Fruit fly (Drosophila melanogaster): Measurements from ENCODE around the gene CG17350.

Gene CG17350

DNA sequence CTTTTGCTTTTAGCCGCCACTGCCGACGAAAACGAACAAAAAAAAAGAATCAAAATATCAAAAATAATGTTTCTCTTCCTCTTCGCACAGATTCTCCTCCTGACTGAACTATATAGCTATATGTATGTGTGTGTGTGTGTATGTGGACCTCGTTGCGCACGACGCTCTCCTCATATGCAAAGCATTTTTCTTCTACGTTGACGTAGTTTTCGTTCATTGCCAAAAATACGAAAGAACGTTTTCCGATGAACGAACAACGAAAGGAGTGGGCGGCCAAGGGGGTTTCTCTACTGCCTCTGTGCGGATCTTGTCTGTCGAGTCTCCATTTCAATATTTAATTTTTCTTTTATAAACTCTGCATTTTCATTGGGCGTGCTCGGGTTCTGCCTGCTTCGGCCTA lies 24.1 kb downstream of the CG17350 start:
- TF ChIP-seq chinmo (GFP tag; IDR thresholded peaks at IDR 0.05; ENCODE audit: partially characterized antibody) (0 out of 4 replicates have a peak, but pooled peaks have one; percentile 29), CG11696 (GFP tag; IDR thresholded peaks at IDR 0.05) (no peak), HLHmδ (GFP tag; optimal IDR thresholded peaks at IDR 0.05) (no peak), CG11247 (GFP tag; IDR thresholded peaks at IDR 0.05) (no peak), abd-A (tag; optimal IDR thresholded peaks at IDR 0.05) (peak; percentile 4), CG11723 (GFP tag; optimal IDR thresholded peaks at IDR 0.05) (no peak), CG12769 (tag; optimal IDR thresholded peaks at IDR 0.05) (peak; percentile 17), CG10543 (GFP tag; optimal IDR thresholded peaks at IDR 0.05) (peak; percentile 74), Deaf1 (tag; optimal IDR thresholded peaks at IDR 0.05) (peak; percentile 68), crol (GFP tag; IDR thresholded peaks at IDR 0.05) (peak; percentile 42), hbn (GFP tag; IDR thresholded peaks at IDR 0.05; ENCODE audit: partially characterized antibody) (no peak), MTF-1 (GFP tag; optimal IDR thresholded peaks at IDR 0.05; ENCODE audit: borderline replicate concordance) (peak; percentile 93), vnd (GFP tag; IDR thresholded peaks at IDR 0.05; ENCODE audit: partially characterized antibody) (no peak), sr (GFP tag; IDR thresholded peaks at IDR 0.05) (peak; percentile 86), lab (GFP tag; optimal IDR thresholded peaks at IDR 0.05) (no peak), sd (tag; optimal IDR thresholded peaks at IDR 0.05) (peak; percentile 35), cg (GFP tag; optimal IDR thresholded peaks at IDR 0.05) (peak; percentile 4)

DNA sequence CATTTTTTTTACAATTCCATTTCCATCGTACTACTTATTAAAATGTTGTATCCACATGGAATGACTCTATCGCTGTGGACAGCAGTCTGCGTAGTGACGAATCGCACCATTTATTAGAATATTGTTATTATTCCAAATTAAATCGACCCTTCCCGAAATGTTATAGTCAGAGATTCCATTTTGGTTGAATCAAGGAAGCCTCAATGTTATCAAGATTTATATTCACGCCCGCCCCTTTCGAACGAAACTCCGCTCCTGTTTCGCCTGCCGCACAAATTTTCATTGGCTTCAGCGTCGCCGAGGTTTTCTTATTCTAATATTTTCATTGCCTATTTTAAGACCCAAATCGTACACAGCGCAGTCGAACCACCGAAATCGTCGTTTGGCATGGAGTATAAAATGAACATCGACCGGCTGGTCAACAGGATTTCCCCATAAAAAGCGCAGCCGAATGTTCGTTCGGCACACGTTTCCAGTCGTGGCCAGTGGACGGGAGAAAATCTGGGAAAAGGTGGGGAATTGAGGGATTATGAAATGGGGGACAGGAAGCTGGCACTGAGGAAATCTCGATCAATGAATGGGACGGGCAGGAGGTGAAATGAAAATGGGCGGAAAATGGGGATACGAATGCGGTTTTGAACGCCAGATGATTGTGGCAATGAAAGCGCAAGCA lies 25.1 kb downstream of the CG17350 start:
- peak; percentile 40 for TF ChIP-seq CG32532 (GFP tag; IDR thresholded peaks at IDR 0.05)
- TF ChIP-seq Meics (GFP tag; optimal IDR thresholded peaks at IDR 0.05): peak; percentile 14
- no peak for TF ChIP-seq her (GFP tag; optimal IDR thresholded peaks at IDR 0.05)
- TF ChIP-seq CG12769 (tag; optimal IDR thresholded peaks at IDR 0.05): peak; percentile 84
- no peak for TF ChIP-seq Scr (GFP tag; IDR thresholded peaks at IDR 0.05; ENCODE audit: partially characterized antibody)
- no peak for TF ChIP-seq Bgb (GFP tag; IDR thresholded peaks at IDR 0.05; ENCODE audit: partially characterized antibody)
- no peak for TF ChIP-seq lov (optimal IDR thresholded peaks at IDR 0.05)
- TF ChIP-seq lov (GFP tag; IDR thresholded peaks at IDR 0.05): no peak
- no peak for TF ChIP-seq CG1602 (GFP tag; optimal IDR thresholded peaks at IDR 0.05)
- no peak for TF ChIP-seq CG7556 (GFP tag; optimal IDR thresholded peaks at IDR 0.05)
- no peak for TF ChIP-seq lilli (GFP tag; optimal IDR thresholded peaks at IDR 0.05)
- TF ChIP-seq CHES-1-like (GFP tag; optimal IDR thresholded peaks at IDR 0.05): no peak
- TF ChIP-seq HLH3B (GFP tag; IDR thresholded peaks at IDR 0.05): 0 out of 2 replicates have a peak, but pooled peaks have one; percentile 9
- peak; percentile 16; the same call in 1 of the 2 replicates for TF ChIP-seq CG6689 (GFP tag; IDR thresholded peaks at IDR 0.05)
- TF ChIP-seq odd (GFP tag; optimal IDR thresholded peaks at IDR 0.05): no peak
- 0 out of 4 replicates have a peak, but pooled peaks have one; percentile 29 for TF ChIP-seq chinmo (GFP tag; IDR thresholded peaks at IDR 0.05; ENCODE audit: partially characterized antibody)
- no peak for TF ChIP-seq CG10959 (GFP tag; IDR thresholded peaks at IDR 0.05)
- peak; percentile 34; the same call in 1 of the 3 replicates for TF ChIP-seq CG17361 (GFP tag; IDR thresholded peaks at IDR 0.05)
- peak; percentile 24; the same call in 1 of the 2 replicates for TF ChIP-seq CG14441 (GFP tag; IDR thresholded peaks at IDR 0.05)
- TF ChIP-seq prd (optimal IDR thresholded peaks at IDR 0.05): no peak
- TF ChIP-seq prd (GFP tag; IDR thresholded peaks at IDR 0.05): peak; percentile 60
- no peak for TF ChIP-seq kni (GFP tag; optimal IDR thresholded peaks at IDR 0.05)
- no peak for TF ChIP-seq CG13775 (GFP tag; optimal IDR thresholded peaks at IDR 0.05)
- TF ChIP-seq slbo (GFP tag; IDR thresholded peaks at IDR 0.05): peak; percentile 52; the same call in 1 of the 2 replicates
- peak; percentile 54 for TF ChIP-seq Deaf1 (tag; optimal IDR thresholded peaks at IDR 0.05)
- TF ChIP-seq Ptx1 (GFP tag; IDR thresholded peaks at IDR 0.05): peak; percentile 32; the same call in 1 of the 2 replicates
- TF ChIP-seq Fer3 (tag; optimal IDR thresholded peaks at IDR 0.05): no peak
- peak; percentile 7; the same call in 1 of the 2 replicates for TF ChIP-seq al (GFP tag; IDR thresholded peaks at IDR 0.05)
- no peak for TF ChIP-seq sd (tag; optimal IDR thresholded peaks at IDR 0.05)
- TF ChIP-seq Gug (GFP tag; IDR thresholded peaks at IDR 0.05): 0 out of 4 replicates have a peak, but pooled peaks have one; percentile 3
- no peak for TF ChIP-seq CG10654 (GFP tag; optimal IDR thresholded peaks at IDR 0.05)
- TF ChIP-seq row (GFP tag; IDR thresholded peaks at IDR 0.05): peak; percentile 39; the same call in 2 of the 3 replicates
- TF ChIP-seq CG6272 (GFP tag; IDR thresholded peaks at IDR 0.05): no peak
- TF ChIP-seq CG12219 (GFP tag; optimal IDR thresholded peaks at IDR 0.05): no peak
- TF ChIP-seq Oli (tag; optimal IDR thresholded peaks at IDR 0.05): no peak
